Worm (Caenorhabditis elegans) whole organism, L1 larva: Measurements from ENCODE around the gene sec-5.

Experiments used
- alr-1 ChIP-seq: fragments of 200-800 bp; sonication (Bioruptor generic); optimal IDR thresholded peaks from 2 replicates; lab custom pipeline; 2018; ENCODE audit warnings: borderline replicate concordance, mild to moderate bottlenecking, missing genetic modification characterization, missing compliant biosample characterization
- ceh-82 ChIP-seq, 3 experiments: fragments of 150-350 bp in 1 of 3; sonication (generic microtip) in 2 of 3; optimal IDR thresholded peaks; 2 replicates each; lab custom pipeline; 2014 to 2017; ENCODE audit warnings: missing biosample characterization in 3 of 3, missing genetic modification characterization in 3 of 3
- elt-2 ChIP-seq: sonication (generic microtip); optimal IDR thresholded peaks from 2 replicates; lab custom pipeline; 2016; ENCODE audit warnings: missing genetic modification characterization, mild to moderate bottlenecking, inconsistent platforms, missing compliant biosample characterization, missing genetic modification reagents
- lsy-2 ChIP-seq, 2 experiments: fragments of 150-350 bp; optimal IDR thresholded peaks; 2 replicates each; lab custom pipeline; 2014; ENCODE audit warnings: missing biosample characterization in 2 of 2, missing genetic modification characterization in 2 of 2
- nhr-84 ChIP-seq: sonication (generic microtip); optimal IDR thresholded peaks from 2 replicates; lab custom pipeline; 2017; ENCODE audit warnings: missing biosample characterization, missing genetic modification characterization
- pag-3 ChIP-seq: sonication (generic microtip); optimal IDR thresholded peaks from 2 replicates; lab custom pipeline; 2017; ENCODE audit warnings: missing genetic modification characterization, mild to moderate bottlenecking, missing compliant biosample characterization, antibody characterized with exemption, borderline replicate concordance; ENCODE audit not compliant: insufficient read depth
- snpc-4 ChIP-seq: fragments of 150-350 bp; optimal IDR thresholded peaks from 2 replicates; lab custom pipeline; 2014; ENCODE audit warnings: missing biosample characterization, missing genetic modification characterization

DNA sequence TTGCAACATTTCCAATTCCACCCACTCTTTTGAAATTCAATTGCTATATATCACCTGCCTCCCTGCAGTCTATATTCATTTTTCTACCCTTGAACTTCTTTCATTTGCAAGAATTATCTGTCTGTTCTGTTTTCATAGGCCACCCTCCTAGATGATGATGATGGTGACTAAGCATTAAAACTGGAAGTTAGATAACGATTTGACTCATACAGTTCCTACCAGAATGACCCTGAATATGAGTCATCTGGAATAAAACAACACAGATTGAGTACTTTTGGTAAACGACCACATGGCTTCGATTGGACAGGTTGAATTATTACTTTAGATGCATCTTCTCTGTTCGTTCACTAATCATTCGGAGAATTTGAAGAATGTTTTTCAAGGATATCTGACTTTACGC, 52.6 kb downstream of the sec-5 start:
- TF ChIP-seq snpc-4 (tag; lab: Kevin White, UChicago) (no peak), lsy-2 (tag; optimal IDR thresholded peaks at IDR 0.05; lab: Kevin White, UChicago) (no peak), nhr-84 (no peak), elt-2 (tag; lab: Kevin White, UChicago) (no peak), pag-3 (no peak), ceh-82 (tag; optimal IDR thresholded peaks at IDR 0.05; lab: Kevin White, UChicago) (no peak), alr-1 (tag; lab: Kevin White, UChicago) (no peak)
